Fruit fly (Drosophila melanogaster) whole organism, embryonic: ENCODE measurements around the gene CG3999.

Experiments
- ATbp ChIP-seq: fragments of 200-800 bp; sonication (Bioruptor generic); optimal IDR thresholded peaks from 2 replicates; lab custom pipeline; 2017; ENCODE audit warnings: missing biosample characterization, mild to moderate bottlenecking, missing genetic modification characterization, missing genetic modification reagents
- Abd-B ChIP-seq: fragments of 200-800 bp; sonication (Bioruptor generic); optimal IDR thresholded peaks from 2 replicates; lab custom pipeline; 2018; ENCODE audit warnings: missing biosample characterization, mild to moderate bottlenecking, missing genetic modification characterization, moderate library complexity
- Awh ChIP-seq: fragments of 200-800 bp; sonication (Bioruptor generic); IDR thresholded peaks from 2 replicates; pipeline ENCODE4, ENCODE4 v1.3.6; 2022; ENCODE audit warnings: missing biosample characterization, missing genetic modification characterization
- B-H1 ChIP-seq: fragments of 200-800 bp; sonication (Bioruptor generic); IDR thresholded peaks from 3 replicates; pipeline ENCODE4 v1.3.6; 2022; ENCODE audit warnings: missing biosample characterization, missing genetic modification characterization
- B-H2 ChIP-seq: fragments of 200-800 bp; sonication (Bioruptor generic); optimal IDR thresholded peaks from 2 replicates; lab custom pipeline; 2018; ENCODE audit warnings: missing biosample characterization, mild to moderate bottlenecking, missing genetic modification characterization
- Bgb ChIP-seq: fragments of 200-800 bp; sonication (Bioruptor generic); IDR thresholded peaks from 2 replicates; pipeline ENCODE4 v1.3.6; 2022; ENCODE audit warnings: missing biosample characterization, missing genetic modification characterization; ENCODE audit not compliant: partially characterized antibody
- CG10274 ChIP-seq: fragments of 200-800 bp; sonication (Bioruptor generic); optimal IDR thresholded peaks from 3 replicates; lab custom pipeline; 2017; ENCODE audit warnings: missing biosample characterization, mild to moderate bottlenecking, missing genetic modification characterization
- CG10654 ChIP-seq: fragments of 200-800 bp; sonication (Bioruptor generic); optimal IDR thresholded peaks from 2 replicates; lab custom pipeline; 2016; ENCODE audit warnings: missing biosample characterization, missing genetic modification characterization
- CG12071 ChIP-seq: fragments of 200-800 bp; sonication (Bioruptor generic); optimal IDR thresholded peaks from 3 replicates; lab custom pipeline; 2018; ENCODE audit warnings: missing biosample characterization, mild to moderate bottlenecking, missing genetic modification characterization
- CG12155 ChIP-seq: fragments of 200-800 bp; sonication (Bioruptor generic); optimal IDR thresholded peaks from 3 replicates; lab custom pipeline; 2016; ENCODE audit warnings: missing biosample characterization, missing genetic modification characterization
- CG12769 ChIP-seq: fragments of 200-800 bp; sonication (Bioruptor generic); optimal IDR thresholded peaks from 2 replicates; lab custom pipeline; 2019; ENCODE audit warnings: missing biosample characterization, mild to moderate bottlenecking, missing genetic modification characterization, moderate library complexity
- CG15011 ChIP-seq: fragments of 200-800 bp; sonication (Bioruptor generic); optimal IDR thresholded peaks from 3 replicates; lab custom pipeline; 2018; ENCODE audit warnings: missing biosample characterization, mild to moderate bottlenecking, missing genetic modification characterization
- CG16815 ChIP-seq: fragments of 200-800 bp; sonication (Bioruptor generic); optimal IDR thresholded peaks from 3 replicates; lab custom pipeline; 2017; ENCODE audit warnings: missing biosample characterization, mild to moderate bottlenecking, missing genetic modification characterization
- CG17186 ChIP-seq: fragments of 200-800 bp; sonication (Bioruptor generic); optimal IDR thresholded peaks from 3 replicates; lab custom pipeline; 2017; ENCODE audit warnings: missing biosample characterization, missing genetic modification reagents, missing genetic modification characterization
- CG2120 ChIP-seq: fragments of 200-800 bp; sonication (Bioruptor generic); optimal IDR thresholded peaks from 3 replicates; lab custom pipeline; 2016; ENCODE audit warnings: missing biosample characterization, missing genetic modification characterization
- CG2129 ChIP-seq: fragments of 200-800 bp; sonication (Bioruptor generic); IDR thresholded peaks from 2 replicates; pipeline ENCODE4 v1.3.6; 2022; ENCODE audit warnings: missing biosample characterization, missing genetic modification characterization; ENCODE audit not compliant: partially characterized antibody
- CG2875 ChIP-seq: fragments of 200-800 bp; sonication (Bioruptor generic); optimal IDR thresholded peaks from 2 replicates; lab custom pipeline; 2017; ENCODE audit warnings: missing biosample characterization, mild to moderate bottlenecking, missing genetic modification characterization, missing genetic modification reagents
- CG3065 ChIP-seq: fragments of 200-800 bp; sonication (Bioruptor generic); optimal IDR thresholded peaks from 2 replicates; lab custom pipeline; 2016; ENCODE audit warnings: missing biosample characterization, missing genetic modification characterization
- CG32772 ChIP-seq: fragments of 200-800 bp; sonication (Bioruptor generic); IDR thresholded peaks from 2 replicates; pipeline ENCODE4 v1.3.6; 2022; ENCODE audit warnings: missing biosample characterization, missing genetic modification characterization
- CG6854 ChIP-seq: fragments of 200-800 bp; sonication (Bioruptor generic); optimal IDR thresholded peaks from 3 replicates; lab custom pipeline; 2017; ENCODE audit warnings: missing biosample characterization, mild to moderate bottlenecking, missing genetic modification characterization
- CG7745 ChIP-seq: fragments of 200-800 bp; sonication (Bioruptor generic); optimal IDR thresholded peaks from 2 replicates; lab custom pipeline; 2018; ENCODE audit warnings: missing biosample characterization, mild to moderate bottlenecking, missing genetic modification characterization, moderate library complexity
- CG8290 ChIP-seq, 3 experiments: fragments of 200-800 bp; sonication (Bioruptor generic); optimal IDR thresholded peaks; 2 replicates each; lab custom pipeline; 2016 to 2019; ENCODE audit warnings: missing biosample characterization in 3 of 3, missing genetic modification characterization in 3 of 3, mild to moderate bottlenecking in 2 of 3, moderate library complexity in 1 of 3
- CG8388 ChIP-seq: fragments of 200-800 bp; sonication (Bioruptor generic); optimal IDR thresholded peaks from 2 replicates; lab custom pipeline; 2019; ENCODE audit warnings: missing biosample characterization, mild to moderate bottlenecking, missing genetic modification characterization, moderate library complexity
- CG9609 ChIP-seq: fragments of 200-800 bp; sonication (Bioruptor generic); optimal IDR thresholded peaks from 3 replicates; lab custom pipeline; 2016; ENCODE audit warnings: missing biosample characterization, missing genetic modification characterization
- Camta ChIP-seq: fragments of 200-800 bp; sonication (Bioruptor generic); optimal IDR thresholded peaks from 2 replicates; lab custom pipeline; 2016; ENCODE audit warnings: missing biosample characterization, missing genetic modification characterization
- CoRest ChIP-seq: fragments of 200-800 bp; sonication (Bioruptor generic); optimal IDR thresholded peaks from 3 replicates; lab custom pipeline; 2018; ENCODE audit warnings: missing biosample characterization, mild to moderate bottlenecking, missing genetic modification characterization, moderate library complexity
- Elba2 ChIP-seq: fragments of 200-800 bp; sonication (Bioruptor generic); optimal IDR thresholded peaks from 3 replicates; lab custom pipeline; 2016; ENCODE audit warnings: missing biosample characterization, missing genetic modification characterization
- GATAe ChIP-seq: fragments of 200-800 bp; sonication (Bioruptor generic); conservative IDR thresholded peaks from 2 replicates; pipeline ENCODE4 v1.3.6; 2022; ENCODE audit warnings: missing biosample characterization, missing genetic modification characterization
- HHEX ChIP-seq: fragments of 200-800 bp; sonication (Bioruptor generic); optimal IDR thresholded peaks from 3 replicates; lab custom pipeline; 2017; ENCODE audit warnings: missing biosample characterization, mild to moderate bottlenecking, missing genetic modification characterization, missing genetic modification reagents
- Hr39 ChIP-seq: fragments of >200 bp; optimal IDR thresholded peaks from 2 replicates; lab custom pipeline; 2017
- Jarid2 ChIP-seq: fragments of 200-800 bp; sonication (Bioruptor generic); optimal IDR thresholded peaks from 3 replicates; lab custom pipeline; 2017; ENCODE audit warnings: mild to moderate bottlenecking, missing biosample characterization, missing genetic modification reagents, missing genetic modification characterization
- Lpt ChIP-seq: fragments of >200 bp; optimal IDR thresholded peaks from 2 replicates; lab custom pipeline; 2018; ENCODE audit warnings: missing biosample characterization, missing genetic modification characterization
- NFAT ChIP-seq: fragments of 200-800 bp; sonication (Bioruptor generic); IDR thresholded peaks from 2 replicates; pipeline ENCODE4 v1.3.6; 2022; ENCODE audit warnings: missing biosample characterization, missing genetic modification characterization
- Ptx1 ChIP-seq: fragments of 200-800 bp; sonication (Bioruptor generic); IDR thresholded peaks from 2 replicates; pipeline ENCODE4 v1.3.6; 2022; ENCODE audit warnings: missing biosample characterization, missing genetic modification characterization
- Scr ChIP-seq: fragments of 200-800 bp; sonication (Bioruptor generic); IDR thresholded peaks from 2 replicates; pipeline ENCODE4 v1.3.6; 2022; ENCODE audit warnings: missing biosample characterization, missing genetic modification characterization; ENCODE audit not compliant: partially characterized antibody
- Sin3A ChIP-seq: fragments of >200 bp; optimal IDR thresholded peaks from 2 replicates; lab custom pipeline; 2018
- TFAM ChIP-seq: fragments of 200-800 bp; sonication (Bioruptor generic); optimal IDR thresholded peaks from 2 replicates; lab custom pipeline; 2017; ENCODE audit warnings: missing biosample characterization, missing genetic modification characterization, inconsistent platforms
- Trl ChIP-seq, 3 experiments: fragments of >200 bp in 2 of 3; fragments of 200-800 bp in 1 of 3; sonication (Bioruptor generic) in 1 of 3; optimal IDR thresholded peaks; 2 replicates in 1 of 3; 3 replicates in 2 of 3; lab custom pipeline; 2016 to 2017; ENCODE audit warnings: missing biosample characterization in 1 of 3, missing genetic modification characterization in 1 of 3
- Xbp1 ChIP-seq: fragments of 200-800 bp; sonication (Bioruptor generic); optimal IDR thresholded peaks from 3 replicates; lab custom pipeline; 2016; ENCODE audit warnings: missing biosample characterization, mild to moderate bottlenecking, missing genetic modification characterization
- ac ChIP-seq: fragments of 200-800 bp; sonication (Bioruptor generic); optimal IDR thresholded peaks from 3 replicates; lab custom pipeline; 2017; ENCODE audit warnings: missing biosample characterization, mild to moderate bottlenecking, missing genetic modification characterization
- cg ChIP-seq: fragments of 200-800 bp; sonication (Bioruptor generic); optimal IDR thresholded peaks from 3 replicates; lab custom pipeline; 2019; ENCODE audit warnings: missing biosample characterization, mild to moderate bottlenecking, missing genetic modification characterization, moderate library complexity
- ems ChIP-seq: fragments of 200-800 bp; sonication (Bioruptor generic); optimal IDR thresholded peaks from 3 replicates; lab custom pipeline; 2016; ENCODE audit warnings: missing biosample characterization, missing genetic modification characterization
- gcm ChIP-seq: fragments of 200-800 bp; sonication (Bioruptor generic); optimal IDR thresholded peaks from 2 replicates; lab custom pipeline; 2019; ENCODE audit warnings: missing biosample characterization, mild to moderate bottlenecking, missing genetic modification characterization, moderate library complexity
- gsb-n ChIP-seq: fragments of 200-800 bp; sonication (Bioruptor generic); optimal IDR thresholded peaks from 3 replicates; lab custom pipeline; 2018; ENCODE audit warnings: missing biosample characterization, mild to moderate bottlenecking, missing genetic modification characterization
- salm ChIP-seq: fragments of 200-800 bp; sonication (Bioruptor generic); optimal IDR thresholded peaks from 2 replicates; lab custom pipeline; 2018; ENCODE audit warnings: missing biosample characterization, mild to moderate bottlenecking, missing genetic modification characterization
- tll ChIP-seq, 2 experiments: fragments of 200-800 bp in 1 of 2; fragments of >200 bp in 1 of 2; sonication (Bioruptor generic) in 1 of 2; optimal IDR thresholded peaks; 2 replicates each; lab custom pipeline; 2017 to 2019; ENCODE audit warnings: missing biosample characterization in 2 of 2, missing genetic modification characterization in 2 of 2, mild to moderate bottlenecking in 1 of 2, moderate library complexity in 1 of 2
- tup ChIP-seq: fragments of 200-800 bp; sonication (Bioruptor generic); optimal IDR thresholded peaks from 2 replicates; lab custom pipeline; 2016; ENCODE audit warnings: missing biosample characterization, mild to moderate bottlenecking, missing genetic modification characterization, moderate library complexity
- wor ChIP-seq: fragments of 200-800 bp; sonication (Bioruptor generic); IDR thresholded peaks from 2 replicates; pipeline ENCODE4 v1.3.6; 2022; ENCODE audit warnings: missing biosample characterization, missing genetic modification characterization
- zen ChIP-seq: fragments of 200-800 bp; sonication (Bioruptor generic); optimal IDR thresholded peaks from 3 replicates; lab custom pipeline; 2018; ENCODE audit warnings: missing biosample characterization, mild to moderate bottlenecking, missing genetic modification characterization, moderate library complexity

The CG3999 gene

dm6 chr3R:10263972-10264536 is 12.7 kb downstream of the CG3999 start, which contains the start of gene Nuak (continued):
- TF ChIP-seq CG2129 (GFP tag; lab: Robert Waterston, UW) (no peak), ac (GFP tag; lab: Kevin White, UChicago) (peak; percentile 41), B-H1 (GFP tag; lab: Robert Waterston, UW) (no peak), wor (GFP tag; lab: Robert Waterston, UW) (no peak), CG12769 (peak; percentile 85), Sin3A (lab: Kevin White, UChicago) (peak; percentile 86), Abd-B (peak; percentile 83), gcm (peak; percentile 59), Jarid2 (peak; percentile 99), Trl (optimal IDR thresholded peaks at IDR 0.05; lab: Kevin White, UChicago) (no peak), Trl (GFP tag; optimal IDR thresholded peaks at IDR 0.05; lab: Kevin White, UChicago) (peak; percentile 94), Bgb (GFP tag; lab: Robert Waterston, UW) (no peak), NFAT (GFP tag; lab: Robert Waterston, UW) (no peak), Elba2 (peak; percentile 97), CG10654 (GFP tag; lab: Kevin White, UChicago) (peak; percentile 90), Lpt (GFP tag; lab: Kevin White, UChicago) (no peak), CG2875 (peak; percentile 74), ATbp (GFP tag; lab: Kevin White, UChicago) (peak; percentile 50), Camta (GFP tag; lab: Kevin White, UChicago) (peak; percentile 90), CG8388 (GFP tag; lab: Kevin White, UChicago) (peak; percentile 69), salm (peak; percentile 44), cg (GFP tag; lab: Kevin White, UChicago) (no peak), CG7745 (peak; percentile 32), CG2120 (GFP tag; lab: Kevin White, UChicago) (peak; percentile 97), CG3065 (peak; percentile 70), gsb-n (tag; lab: Kevin White, UChicago) (peak; percentile 82), CG10274 (GFP tag; lab: Kevin White, UChicago) (peak; percentile 22), HHEX (peak; percentile 83), CG9609 (peak; percentile 93), CG12071 (peak; percentile 70), Scr (GFP tag; lab: Robert Waterston, UW) (no peak), B-H2 (GFP tag; lab: Kevin White, UChicago) (peak; percentile 91), CoRest (peak; percentile 90), CG16815 (GFP tag; lab: Kevin White, UChicago) (peak; percentile 84), Xbp1 (GFP tag; lab: Kevin White, UChicago) (peak; percentile 95), TFAM (no peak), CG6854 (GFP tag; lab: Kevin White, UChicago) (no peak), Hr39 (lab: Kevin White, UChicago) (no peak), ems (peak; percentile 93), CG32772 (GFP tag; lab: Robert Waterston, UW) (no peak), CG17186 (GFP tag; lab: Kevin White, UChicago) (peak; percentile 93), GATAe (GFP tag; lab: Robert Waterston, UW) (no peak), CG8290 (GFP tag; optimal IDR thresholded peaks at IDR 0.05; lab: Kevin White, UChicago) (peak; percentile 84), CG8290 (tag; optimal IDR thresholded peaks at IDR 0.05; lab: Kevin White, UChicago) (peak in 1 of 2 experiments; percentile 92), CG12155 (GFP tag; lab: Kevin White, UChicago) (peak; percentile 92), tll (GFP tag; optimal IDR thresholded peaks at IDR 0.05; lab: Kevin White, UChicago) (peak in 1 of 2 experiments; percentile 46), Ptx1 (no peak), Awh (GFP tag; lab: Robert Waterston, UW) (no peak), tup (GFP tag; lab: Kevin White, UChicago) (peak; percentile 88), zen (tag; lab: Kevin White, UChicago) (peak; percentile 81), CG15011 (peak; percentile 66)
